Fruit fly (Drosophila melanogaster) whole organism, embryonic: Measurements from ENCODE around the gene CG34251.

Experiments used
- ATbp ChIP-seq: fragments of 200-800 bp; sonication (Bioruptor generic); optimal IDR thresholded peaks from 2 replicates; lab custom pipeline; 2017; ENCODE audit warnings: missing biosample characterization, mild to moderate bottlenecking, missing genetic modification characterization, missing genetic modification reagents
- B-H2 ChIP-seq: fragments of 200-800 bp; sonication (Bioruptor generic); optimal IDR thresholded peaks from 2 replicates; lab custom pipeline; 2018; ENCODE audit warnings: missing biosample characterization, mild to moderate bottlenecking, missing genetic modification characterization
- CG10321 ChIP-seq: fragments of 200-800 bp; sonication (Bioruptor generic); IDR thresholded peaks from 2 replicates; pipeline ENCODE4 v1.3.6; 2022; ENCODE audit warnings: missing biosample characterization, missing genetic modification characterization
- CG11723 ChIP-seq: fragments of 200-800 bp; sonication (Bioruptor generic); optimal IDR thresholded peaks from 2 replicates; lab custom pipeline; 2017; ENCODE audit warnings: missing biosample characterization, mild to moderate bottlenecking, missing genetic modification characterization
- CG12071 ChIP-seq: fragments of 200-800 bp; sonication (Bioruptor generic); optimal IDR thresholded peaks from 3 replicates; lab custom pipeline; 2018; ENCODE audit warnings: missing biosample characterization, mild to moderate bottlenecking, missing genetic modification characterization
- CG12769 ChIP-seq: fragments of 200-800 bp; sonication (Bioruptor generic); optimal IDR thresholded peaks from 2 replicates; lab custom pipeline; 2019; ENCODE audit warnings: missing biosample characterization, mild to moderate bottlenecking, missing genetic modification characterization, moderate library complexity
- CG13894 ChIP-seq: fragments of 200-800 bp; sonication (Bioruptor generic); optimal IDR thresholded peaks from 3 replicates; lab custom pipeline; 2018; ENCODE audit warnings: missing biosample characterization, mild to moderate bottlenecking, missing genetic modification characterization, moderate library complexity
- CG14667 ChIP-seq: fragments of 200-800 bp; sonication (Bioruptor generic); IDR thresholded peaks from 2 replicates; pipeline ENCODE4 v1.3.6; 2022; ENCODE audit warnings: missing biosample characterization, missing genetic modification characterization
- CG15073 ChIP-seq: fragments of 200-800 bp; sonication (Bioruptor generic); optimal IDR thresholded peaks from 2 replicates; lab custom pipeline; 2016; ENCODE audit warnings: missing biosample characterization, missing genetic modification characterization
- CG1647 ChIP-seq: fragments of 200-800 bp; sonication (Bioruptor generic); optimal IDR thresholded peaks from 3 replicates; lab custom pipeline; 2016; ENCODE audit warnings: missing biosample characterization, missing genetic modification characterization
- CG16813 ChIP-seq: fragments of 200-800 bp; sonication (Bioruptor generic); IDR thresholded peaks from 3 replicates; pipeline ENCODE4 v1.3.6; 2022; ENCODE audit warnings: missing biosample characterization, missing genetic modification characterization; ENCODE audit not compliant: partially characterized antibody
- CG16815 ChIP-seq: fragments of 200-800 bp; sonication (Bioruptor generic); optimal IDR thresholded peaks from 3 replicates; lab custom pipeline; 2017; ENCODE audit warnings: missing biosample characterization, mild to moderate bottlenecking, missing genetic modification characterization
- CG18476 ChIP-seq: fragments of 200-800 bp; sonication (Bioruptor generic); optimal IDR thresholded peaks from 2 replicates; lab custom pipeline; 2016; ENCODE audit warnings: missing biosample characterization, mild to moderate bottlenecking, missing genetic modification characterization
- CG2678 ChIP-seq: fragments of 200-800 bp; sonication (Bioruptor generic); optimal IDR thresholded peaks from 3 replicates; lab custom pipeline; 2019; ENCODE audit warnings: missing biosample characterization, mild to moderate bottlenecking, missing genetic modification characterization, moderate library complexity
- CG30431 ChIP-seq: fragments of 200-800 bp; sonication (Bioruptor generic); optimal IDR thresholded peaks from 2 replicates; lab custom pipeline; 2017; ENCODE audit warnings: missing biosample characterization, missing genetic modification characterization
- CG42726 ChIP-seq: fragments of 200-800 bp; sonication (Bioruptor generic); IDR thresholded peaks from 2 replicates; pipeline ENCODE4 v1.3.6; 2022; ENCODE audit warnings: missing biosample characterization, missing genetic modification characterization; ENCODE audit not compliant: partially characterized antibody
- CG6683 ChIP-seq: fragments of 200-800 bp; sonication (Bioruptor generic); optimal IDR thresholded peaks from 2 replicates; lab custom pipeline; 2017; ENCODE audit warnings: missing biosample characterization, mild to moderate bottlenecking, missing genetic modification characterization, missing genetic modification reagents
- CG6813 ChIP-seq: fragments of 200-800 bp; sonication (Bioruptor generic); optimal IDR thresholded peaks from 2 replicates; lab custom pipeline; 2017; ENCODE audit warnings: missing biosample characterization, missing genetic modification characterization, mild to moderate bottlenecking, moderate library complexity, missing genetic modification reagents
- CG7271 ChIP-seq: fragments of 200-800 bp; sonication (Bioruptor generic); optimal IDR thresholded peaks from 2 replicates; lab custom pipeline; 2018; ENCODE audit warnings: missing biosample characterization, mild to moderate bottlenecking, missing genetic modification characterization, moderate library complexity
- CG7372 ChIP-seq: fragments of 200-800 bp; sonication (Bioruptor generic); IDR thresholded peaks from 2 replicates; pipeline ENCODE4 v1.3.6; 2022; ENCODE audit warnings: missing biosample characterization, missing genetic modification characterization
- CG7963 ChIP-seq: fragments of 200-800 bp; sonication (Bioruptor generic); IDR thresholded peaks from 3 replicates; pipeline ENCODE4 v1.3.6; 2022; ENCODE audit warnings: missing biosample characterization, missing genetic modification characterization; ENCODE audit not compliant: partially characterized antibody
- CG8359 ChIP-seq: fragments of 200-800 bp; sonication (Bioruptor generic); optimal IDR thresholded peaks from 2 replicates; lab custom pipeline; 2017; ENCODE audit warnings: missing biosample characterization, mild to moderate bottlenecking, missing genetic modification characterization, borderline replicate concordance
- CG8765 ChIP-seq: fragments of 200-800 bp; sonication (Bioruptor generic); IDR thresholded peaks from 2 replicates; pipeline ENCODE4 v1.3.6; 2022; ENCODE audit warnings: missing biosample characterization, missing genetic modification characterization
- CTCF ChIP-seq: fragments of 200-800 bp; sonication (Bioruptor generic); optimal IDR thresholded peaks from 2 replicates; lab custom pipeline; 2017; ENCODE audit warnings: missing biosample characterization, mild to moderate bottlenecking, missing genetic modification characterization, moderate library complexity
- CoRest ChIP-seq: fragments of 200-800 bp; sonication (Bioruptor generic); optimal IDR thresholded peaks from 3 replicates; lab custom pipeline; 2018; ENCODE audit warnings: missing biosample characterization, mild to moderate bottlenecking, missing genetic modification characterization, moderate library complexity
- Dref ChIP-seq: fragments of 200-800 bp; sonication (Bioruptor generic); IDR thresholded peaks from 2 replicates; pipeline ENCODE4 v1.3.6; 2022; ENCODE audit warnings: missing biosample characterization, missing genetic modification characterization
- Ets65A ChIP-seq: fragments of 200-800 bp; sonication (Bioruptor generic); peaks from one replicate; lab custom pipeline; 2016; ENCODE audit warnings: missing biosample characterization, missing genetic modification characterization
- NC2α ChIP-seq: fragments of 200-800 bp; sonication (Bioruptor generic); optimal IDR thresholded peaks from 2 replicates; lab custom pipeline; 2016; ENCODE audit warnings: missing biosample characterization, missing genetic modification characterization
- Optix ChIP-seq: fragments of 200-800 bp; sonication (Bioruptor generic); IDR thresholded peaks from 3 replicates; pipeline ENCODE4 v1.3.6; 2022; ENCODE audit warnings: missing biosample characterization, missing genetic modification characterization
- Pdp1 ChIP-seq, 2 experiments: fragments of 200-800 bp; sonication (Bioruptor generic); optimal IDR thresholded peaks; 3 replicates each; lab custom pipeline; 2016; ENCODE audit warnings: missing biosample characterization in 2 of 2, missing genetic modification characterization in 2 of 2, mild to moderate bottlenecking in 1 of 2, moderate library complexity in 1 of 2
- Poxn ChIP-seq: fragments of 200-800 bp; sonication (Bioruptor generic); IDR thresholded peaks from 2 replicates; pipeline ENCODE4 v1.3.6; 2022; ENCODE audit warnings: missing biosample characterization, missing genetic modification characterization
- Sox100B ChIP-seq: fragments of 200-800 bp; sonication (Bioruptor generic); optimal IDR thresholded peaks from 3 replicates; lab custom pipeline; 2018; ENCODE audit warnings: missing biosample characterization, mild to moderate bottlenecking, missing genetic modification characterization
- ab ChIP-seq: fragments of 200-800 bp; sonication (Bioruptor generic); optimal IDR thresholded peaks from 2 replicates; lab custom pipeline; 2016; ENCODE audit warnings: missing biosample characterization, missing genetic modification characterization
- bbx ChIP-seq: fragments of 200-800 bp; sonication (Bioruptor generic); IDR thresholded peaks from 2 replicates; pipeline ENCODE4 v1.3.6; 2022; ENCODE audit warnings: missing biosample characterization, missing genetic modification characterization; ENCODE audit not compliant: partially characterized antibody
- dmrt99B ChIP-seq: fragments of 200-800 bp; sonication (Bioruptor generic); optimal IDR thresholded peaks from 2 replicates; lab custom pipeline; 2018; ENCODE audit warnings: missing biosample characterization, mild to moderate bottlenecking, missing genetic modification characterization, moderate library complexity
- fd3F ChIP-seq: fragments of 200-800 bp; sonication (Bioruptor generic); optimal IDR thresholded peaks from 2 replicates; lab custom pipeline; 2018; ENCODE audit warnings: missing biosample characterization, mild to moderate bottlenecking, missing genetic modification characterization, moderate library complexity
- gce ChIP-seq: fragments of 200-800 bp; sonication (Bioruptor generic); IDR thresholded peaks from 3 replicates; pipeline ENCODE4 v1.3.6; 2022; ENCODE audit warnings: missing biosample characterization, missing genetic modification characterization
- jumu ChIP-seq: fragments of 200-800 bp; sonication (Bioruptor generic); optimal IDR thresholded peaks from 3 replicates; lab custom pipeline; 2016; ENCODE audit warnings: missing biosample characterization, missing genetic modification characterization
- kni ChIP-seq: fragments of 200-800 bp; sonication (Bioruptor generic); optimal IDR thresholded peaks from 3 replicates; lab custom pipeline; 2017; ENCODE audit warnings: mild to moderate bottlenecking, missing biosample characterization, missing genetic modification reagents, missing genetic modification characterization
- knrl ChIP-seq: fragments of 200-800 bp; sonication (Bioruptor generic); IDR thresholded peaks from 3 replicates; pipeline ENCODE4 v1.3.6; 2022; ENCODE audit warnings: missing biosample characterization, missing genetic modification characterization; ENCODE audit not compliant: partially characterized antibody
- mam ChIP-seq: fragments of 200-800 bp; sonication (Bioruptor generic); optimal IDR thresholded peaks from 3 replicates; lab custom pipeline; 2016; ENCODE audit warnings: missing biosample characterization, missing genetic modification characterization
- sd ChIP-seq: fragments of 200-800 bp; sonication (Bioruptor generic); optimal IDR thresholded peaks from 3 replicates; lab custom pipeline; 2018; ENCODE audit warnings: missing biosample characterization, mild to moderate bottlenecking, missing genetic modification characterization, moderate library complexity
- slbo ChIP-seq: fragments of 200-800 bp; sonication (Bioruptor generic); IDR thresholded peaks from 2 replicates; pipeline ENCODE4 v1.3.6; 2022; ENCODE audit warnings: missing biosample characterization, missing genetic modification characterization
- sob ChIP-seq: fragments of 200-800 bp; sonication (Bioruptor generic); IDR thresholded peaks from 2 replicates; pipeline ENCODE4 v1.3.6; 2022; ENCODE audit warnings: missing biosample characterization, missing genetic modification characterization
- tll ChIP-seq, 2 experiments: fragments of 200-800 bp in 1 of 2; fragments of >200 bp in 1 of 2; sonication (Bioruptor generic) in 1 of 2; optimal IDR thresholded peaks; 2 replicates each; lab custom pipeline; 2017 to 2019; ENCODE audit warnings: missing biosample characterization in 2 of 2, missing genetic modification characterization in 2 of 2, mild to moderate bottlenecking in 1 of 2, moderate library complexity in 1 of 2
- trem ChIP-seq: fragments of 200-800 bp; optimal IDR thresholded peaks from 3 replicates; lab custom pipeline; 2019; ENCODE audit warnings: missing biosample characterization, mild to moderate bottlenecking, missing genetic modification characterization, moderate library complexity
- twi ChIP-seq: fragments of 200-800 bp; optimal IDR thresholded peaks from 2 replicates; lab custom pipeline; 2019; ENCODE audit warnings: missing biosample characterization, mild to moderate bottlenecking, missing genetic modification characterization, moderate library complexity
- usp ChIP-seq: fragments of >200 bp; optimal IDR thresholded peaks from 2 replicates; lab custom pipeline; 2017; ENCODE audit warnings: missing biosample characterization, missing genetic modification characterization
- wek ChIP-seq: fragments of 200-800 bp; sonication (Bioruptor generic); optimal IDR thresholded peaks from 3 replicates; lab custom pipeline; 2018; ENCODE audit warnings: missing biosample characterization, mild to moderate bottlenecking, missing genetic modification characterization, moderate library complexity
- zen2 ChIP-seq: fragments of 200-800 bp; sonication (Bioruptor generic); IDR thresholded peaks from 3 replicates; pipeline ENCODE4 v1.3.6; 2022; ENCODE audit warnings: missing biosample characterization, missing genetic modification characterization; ENCODE audit not compliant: partially characterized antibody

Gene CG34251

DNA sequence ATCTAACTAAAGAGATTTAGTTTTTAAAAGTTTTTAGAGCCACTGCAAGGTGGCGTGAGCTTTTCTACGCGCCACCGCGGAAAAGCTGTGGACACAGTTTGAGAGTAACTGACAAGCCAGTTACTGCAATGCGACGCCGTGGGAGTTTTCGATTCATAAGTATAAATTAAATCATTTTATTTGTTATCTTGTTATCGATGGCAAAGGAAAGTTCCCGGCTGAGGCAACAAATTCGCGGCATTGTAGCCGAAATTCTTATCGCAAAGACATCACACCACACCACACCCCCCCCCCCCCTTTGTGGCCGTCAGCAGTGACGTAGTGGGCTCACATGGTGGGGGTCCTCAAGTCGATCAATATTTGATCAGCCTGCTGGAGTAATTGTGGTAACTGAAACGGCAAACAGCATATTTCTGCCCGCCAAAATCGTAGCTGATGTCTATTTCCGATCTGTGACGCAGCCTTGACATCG lies 15.5 kb upstream of the CG34251 start:
- TF ChIP-seq CoRest (tag; lab: Kevin White, UChicago): no peak
- TF ChIP-seq Poxn (GFP tag; lab: Robert Waterston, UW): no peak
- TF ChIP-seq knrl (GFP tag; lab: Robert Waterston, UW): 0 out of 3 replicates have a peak, but pooled peaks have one; percentile 18
- TF ChIP-seq dmrt99B (tag; lab: Kevin White, UChicago): peak; percentile 26
- peak; percentile 66 for TF ChIP-seq CTCF (GFP tag; lab: Kevin White, UChicago)
- TF ChIP-seq sob: peak; percentile 37; the same call in 1 of the 2 replicates
- peak; percentile 34 for TF ChIP-seq wek (GFP tag; lab: Kevin White, UChicago)
- no peak for TF ChIP-seq CG16813 (GFP tag; lab: Robert Waterston, UW)
- no peak for TF ChIP-seq mam (GFP tag; lab: Kevin White, UChicago)
- TF ChIP-seq ATbp (GFP tag; lab: Kevin White, UChicago): peak; percentile 32
- TF ChIP-seq B-H2: peak; percentile 44
- TF ChIP-seq CG30431 (GFP tag; lab: Kevin White, UChicago): no peak
- TF ChIP-seq CG18476 (GFP tag; lab: Kevin White, UChicago): no peak
- peak; percentile 4 for TF ChIP-seq trem (tag; lab: Kevin White, UChicago)
- TF ChIP-seq usp (GFP tag; lab: Kevin White, UChicago): no peak
- no peak for TF ChIP-seq CG11723 (GFP tag; lab: Kevin White, UChicago)
- no peak for TF ChIP-seq CG15073 (GFP tag; lab: Kevin White, UChicago)
- TF ChIP-seq CG6813 (GFP tag; lab: Kevin White, UChicago): peak; percentile 72
- no peak for TF ChIP-seq Dref (GFP tag; lab: Robert Waterston, UW)
- peak; percentile 63 for TF ChIP-seq Ets65A (GFP tag; lab: Kevin White, UChicago)
- TF ChIP-seq Optix (GFP tag; lab: Robert Waterston, UW): peak; percentile 32; the same call in 1 of the 3 replicates
- TF ChIP-seq zen2 (GFP tag; lab: Robert Waterston, UW): no peak
- no peak for TF ChIP-seq CG42726 (GFP tag; lab: Robert Waterston, UW)
- TF ChIP-seq CG13894 (tag; lab: Kevin White, UChicago): peak; percentile 45
- TF ChIP-seq CG10321 (GFP tag; lab: Robert Waterston, UW): no peak
- TF ChIP-seq slbo (GFP tag; lab: Robert Waterston, UW): 0 out of 2 replicates have a peak, but pooled peaks have one; percentile 20
- peak; percentile 39 for TF ChIP-seq CG12769
- TF ChIP-seq bbx: no peak
- TF ChIP-seq CG12071 (GFP tag; lab: Kevin White, UChicago): peak; percentile 78
- TF ChIP-seq jumu (GFP tag; lab: Kevin White, UChicago): no peak
- no peak for TF ChIP-seq tll (GFP tag; optimal IDR thresholded peaks at IDR 0.05; lab: Kevin White, UChicago)
- no peak for TF ChIP-seq CG7372 (GFP tag; lab: Robert Waterston, UW)
- peak; percentile 55 for TF ChIP-seq CG6683
- TF ChIP-seq fd3F (GFP tag; lab: Kevin White, UChicago): peak; percentile 15
- TF ChIP-seq twi: no peak
- TF ChIP-seq sd (tag; lab: Kevin White, UChicago): peak; percentile 35
- no peak for TF ChIP-seq NC2α (GFP tag; lab: Kevin White, UChicago)
- TF ChIP-seq CG8359: no peak
- TF ChIP-seq kni: no peak
- TF ChIP-seq gce: no peak
- no peak for TF ChIP-seq CG16815 (GFP tag; lab: Kevin White, UChicago)
- no peak for TF ChIP-seq CG7963 (GFP tag; lab: Robert Waterston, UW)
- no peak for TF ChIP-seq CG8765 (GFP tag; lab: Robert Waterston, UW)
- TF ChIP-seq CG14667: no peak
- no peak for TF ChIP-seq CG7271
- peak in 1 of 2 experiments; percentile 36 for TF ChIP-seq Pdp1 (GFP tag; optimal IDR thresholded peaks at IDR 0.05; lab: Kevin White, UChicago)
- TF ChIP-seq Sox100B (GFP tag; lab: Kevin White, UChicago): peak; percentile 17
- TF ChIP-seq CG2678: peak; percentile 60
- TF ChIP-seq CG1647 (GFP tag; lab: Kevin White, UChicago): no peak
- no peak for TF ChIP-seq ab
